Worm (Caenorhabditis elegans) whole organism, L4 larva: ENCODE data around the gene glo-4.

Experiments used
- D1046.2 ChIP-seq: fragments of 200-800 bp; sonication (Bioruptor generic); IDR thresholded peaks from 2 replicates; pipeline ENCODE4 v1.3.6; 2022; ENCODE audit warnings: missing genetic modification characterization, missing compliant biosample characterization
- F26F4.8 ChIP-seq: fragments of 200-800 bp; sonication (Bioruptor generic); conservative IDR thresholded peaks from 2 replicates; pipeline ENCODE4 v1.3.6; 2022; ENCODE audit warnings: missing genetic modification characterization, missing compliant biosample characterization
- F37D6.2 ChIP-seq: sonication (generic microtip); optimal IDR thresholded peaks from 2 replicates; lab custom pipeline; 2016; ENCODE audit warnings: mild to moderate bottlenecking, missing genetic modification characterization, missing compliant biosample characterization
- R02D3.7 ChIP-seq: fragments of 150-350 bp; sonication (generic microtip); optimal IDR thresholded peaks from 3 replicates; lab custom pipeline; 2014; ENCODE audit warnings: missing biosample characterization, missing genetic modification characterization
- Y105C5A.15 ChIP-seq: fragments of 200-800 bp; sonication (Bioruptor generic); IDR thresholded peaks from 2 replicates; pipeline ENCODE4 v1.3.6; 2022; ENCODE audit warnings: missing genetic modification characterization, missing compliant biosample characterization
- Y48G9A.11 ChIP-seq: fragments of 200-800 bp; sonication (Bioruptor generic); IDR thresholded peaks from 2 replicates; pipeline ENCODE4 v1.3.6; 2022; ENCODE audit warnings: missing genetic modification reagents, missing genetic modification characterization, missing compliant biosample characterization
- Y5F2A.4 ChIP-seq: fragments of 200-800 bp; sonication (Bioruptor generic); optimal IDR thresholded peaks from 2 replicates; lab custom pipeline; 2018; ENCODE audit warnings: mild to moderate bottlenecking, missing genetic modification characterization, missing compliant biosample characterization
- aha-1 ChIP-seq: fragments of 150-350 bp; peaks from one replicate; lab custom pipeline; 2014; ENCODE audit warnings: missing biosample characterization, missing genetic modification characterization
- arid-1 ChIP-seq: fragments of 200-800 bp; sonication (Bioruptor generic); conservative IDR thresholded peaks from 2 replicates; pipeline ENCODE4 v1.3.6; 2022; ENCODE audit warnings: missing genetic modification reagents, missing genetic modification characterization, missing compliant biosample characterization
- ceh-32 ChIP-seq: sonication (generic microtip); optimal IDR thresholded peaks from 2 replicates; lab custom pipeline; 2016; ENCODE audit warnings: mild to moderate bottlenecking, missing genetic modification characterization, missing compliant biosample characterization; ENCODE audit not compliant: poor library complexity
- ces-1 ChIP-seq: fragments of 150-350 bp; sonication (generic microtip); optimal IDR thresholded peaks from 4 replicates; lab custom pipeline; 2014; ENCODE audit warnings: missing biosample characterization, missing genetic modification reagents, missing genetic modification characterization
- ctbp-1 ChIP-seq: fragments of 200-800 bp; sonication (Bioruptor generic); IDR thresholded peaks from 2 replicates; pipeline ENCODE4 v1.3.6; 2022; ENCODE audit warnings: missing genetic modification reagents, missing genetic modification characterization, missing compliant biosample characterization
- daf-8 ChIP-seq: fragments of 200-800 bp; sonication (Bioruptor generic); IDR thresholded peaks from 2 replicates; pipeline ENCODE4 v1.3.6; 2022; ENCODE audit warnings: missing genetic modification characterization, missing compliant biosample characterization
- dmd-8 ChIP-seq: fragments of 200-800 bp; sonication (Bioruptor generic); IDR thresholded peaks from 2 replicates; pipeline ENCODE4 v1.3.6; 2022; ENCODE audit warnings: missing genetic modification characterization, missing compliant biosample characterization
- dmd-9 ChIP-seq: fragments of 200-800 bp; sonication (Bioruptor generic); IDR thresholded peaks from 2 replicates; pipeline ENCODE4 v1.3.6; 2022; ENCODE audit warnings: missing genetic modification reagents, missing genetic modification characterization, missing compliant biosample characterization
- dpl-1 ChIP-seq: fragments of 150-350 bp; optimal IDR thresholded peaks from 2 replicates; lab custom pipeline; 2014; ENCODE audit warnings: missing biosample characterization, missing genetic modification reagents, missing genetic modification characterization
- duxl-1 ChIP-seq: sonication (generic microtip); optimal IDR thresholded peaks from 2 replicates; lab custom pipeline; 2016; ENCODE audit warnings: mild to moderate bottlenecking, missing genetic modification characterization, moderate library complexity, missing compliant biosample characterization; ENCODE audit not compliant: poor library complexity
- egl-27 ChIP-seq: sonication (generic microtip); optimal IDR thresholded peaks from 3 replicates; lab custom pipeline; 2017; ENCODE audit warnings: missing biosample characterization, missing genetic modification reagents, missing genetic modification characterization
- fkh-10 ChIP-seq: fragments of 150-350 bp; optimal IDR thresholded peaks from 2 replicates; lab custom pipeline; 2014; ENCODE audit warnings: missing biosample characterization, missing genetic modification reagents, missing genetic modification characterization
- fos-1 ChIP-seq: fragments of 150-350 bp; optimal IDR thresholded peaks from 2 replicates; lab custom pipeline; 2014; ENCODE audit warnings: missing biosample characterization, missing genetic modification characterization
- gei-8 ChIP-seq: fragments of 200-800 bp; sonication (Bioruptor generic); optimal IDR thresholded peaks from 2 replicates; lab custom pipeline; 2018; ENCODE audit warnings: mild to moderate bottlenecking, missing genetic modification characterization, missing compliant biosample characterization
- hif-1 ChIP-seq, 2 experiments: sonication (generic microtip); optimal IDR thresholded peaks; 2 replicates each; lab custom pipeline; 2016 to 2017; ENCODE audit warnings: missing compliant biosample characterization in 2 of 2, missing genetic modification characterization in 2 of 2, missing genetic modification reagents in 2 of 2, missing genotype in 2 of 2, mild to moderate bottlenecking in 1 of 2
- hlh-30 ChIP-seq: sonication (generic microtip); optimal IDR thresholded peaks from 2 replicates; lab custom pipeline; 2017; ENCODE audit warnings: antibody characterized with exemption, mild to moderate bottlenecking, missing genetic modification characterization, missing compliant biosample characterization; ENCODE audit not compliant: insufficient read depth
- hmg-1.1 ChIP-seq: fragments of 200-800 bp; sonication (Bioruptor generic); IDR thresholded peaks from 2 replicates; pipeline ENCODE4 v1.3.6; 2022; ENCODE audit warnings: missing genetic modification reagents, missing genetic modification characterization, missing compliant biosample characterization
- lin-1 ChIP-seq: fragments of 200-800 bp; sonication (Bioruptor generic); IDR thresholded peaks from 2 replicates; pipeline ENCODE4 v1.3.6; 2022; ENCODE audit warnings: missing genetic modification reagents, missing genetic modification characterization, missing compliant biosample characterization
- lin-13 ChIP-seq: fragments of 150-350 bp; optimal IDR thresholded peaks from 2 replicates; lab custom pipeline; 2014; ENCODE audit warnings: missing biosample characterization, missing genetic modification reagents, missing genetic modification characterization
- lin-38 ChIP-seq: fragments of 200-800 bp; sonication (Bioruptor generic); IDR thresholded peaks from 2 replicates; pipeline ENCODE4 v1.3.6; 2022; ENCODE audit warnings: missing genetic modification reagents, missing genetic modification characterization, missing compliant biosample characterization
- lin-39 ChIP-seq: fragments of 150-350 bp; optimal IDR thresholded peaks from 2 replicates; lab custom pipeline; 2014; ENCODE audit warnings: missing biosample characterization, missing genetic modification reagents, missing genetic modification characterization
- lsy-2 ChIP-seq, 2 experiments: fragments of 150-350 bp in 1 of 2; sonication (generic microtip) in 1 of 2; optimal IDR thresholded peaks; 2 replicates each; lab custom pipeline; 2014 to 2017; ENCODE audit warnings: missing biosample characterization in 2 of 2, missing genetic modification characterization in 2 of 2
- madf-9 ChIP-seq: fragments of 200-800 bp; sonication (Bioruptor generic); conservative IDR thresholded peaks from 2 replicates; pipeline ENCODE4 v1.3.6; 2022; ENCODE audit warnings: missing genetic modification reagents, missing genetic modification characterization, missing compliant biosample characterization
- mdl-1 ChIP-seq, 2 experiments: fragments of 150-350 bp in 1 of 2; sonication (generic microtip) in 1 of 2; optimal IDR thresholded peaks; 2 replicates each; lab custom pipeline; 2014 to 2017; ENCODE audit warnings: missing biosample characterization in 2 of 2, missing genetic modification characterization in 2 of 2
- mdt-29 ChIP-seq: fragments of 200-800 bp; sonication (Bioruptor generic); IDR thresholded peaks from 2 replicates; pipeline ENCODE4 v1.3.6; 2022; ENCODE audit warnings: missing genetic modification reagents, missing genetic modification characterization, missing compliant biosample characterization
- mep-1 ChIP-seq: fragments of 150-350 bp; sonication (generic microtip); optimal IDR thresholded peaks from 3 replicates; lab custom pipeline; 2014; ENCODE audit warnings: missing biosample characterization, missing genetic modification characterization
- mes-2 ChIP-seq: sonication (generic microtip); optimal IDR thresholded peaks from 2 replicates; lab custom pipeline; 2016; ENCODE audit warnings: missing genotype, mild to moderate bottlenecking, missing genetic modification characterization, missing compliant biosample characterization; ENCODE audit not compliant: poor library complexity, severe bottlenecking
- nhr-10 ChIP-seq: fragments of 150-350 bp; optimal IDR thresholded peaks from 2 replicates; lab custom pipeline; 2014; ENCODE audit warnings: missing biosample characterization, missing genetic modification characterization
- nhr-102 ChIP-seq: sonication (generic microtip); optimal IDR thresholded peaks from 2 replicates; lab custom pipeline; 2016; ENCODE audit warnings: mild to moderate bottlenecking, missing genetic modification characterization, moderate library complexity, missing compliant biosample characterization
- nhr-41 ChIP-seq: fragments of 200-800 bp; sonication (Bioruptor generic); IDR thresholded peaks from 2 replicates; pipeline ENCODE4 v1.3.6; 2022; ENCODE audit warnings: missing genetic modification reagents, missing genetic modification characterization, missing compliant biosample characterization
- nhr-42 ChIP-seq: fragments of 200-800 bp; sonication (Bioruptor generic); IDR thresholded peaks from 2 replicates; pipeline ENCODE4 v1.3.6; 2022; ENCODE audit warnings: missing genetic modification characterization, missing compliant biosample characterization
- nhr-6 ChIP-seq: fragments of 150-350 bp; optimal IDR thresholded peaks from 2 replicates; lab custom pipeline; 2014; ENCODE audit warnings: missing biosample characterization, missing genetic modification characterization
- nhr-77 ChIP-seq: fragments of 150-350 bp; optimal IDR thresholded peaks from 2 replicates; lab custom pipeline; 2014; ENCODE audit warnings: missing biosample characterization, missing genetic modification characterization
- php-3 ChIP-seq: fragments of 200-800 bp; sonication (Bioruptor generic); IDR thresholded peaks from 2 replicates; pipeline ENCODE4 v1.3.6; 2022; ENCODE audit warnings: missing genetic modification reagents, missing genetic modification characterization, missing compliant biosample characterization
- rbr-2 ChIP-seq: sonication (generic microtip); optimal IDR thresholded peaks from 2 replicates; lab custom pipeline; 2016; ENCODE audit warnings: missing genotype, missing genetic modification characterization, missing compliant biosample characterization
- set-16 ChIP-seq: fragments of 200-800 bp; sonication (Bioruptor generic); IDR thresholded peaks from 2 replicates; pipeline ENCODE4 v1.3.6; 2022; ENCODE audit warnings: missing genetic modification reagents, missing genetic modification characterization, missing compliant biosample characterization
- snpc-1.2 ChIP-seq: fragments of 200-800 bp; sonication (Bioruptor generic); IDR thresholded peaks from 2 replicates; pipeline ENCODE4 v1.3.6; 2022; ENCODE audit warnings: missing genetic modification reagents, missing genetic modification characterization, missing compliant biosample characterization
- spr-3 ChIP-seq: fragments of 200-800 bp; sonication (Bioruptor generic); optimal IDR thresholded peaks from 2 replicates; lab custom pipeline; 2018; ENCODE audit warnings: mild to moderate bottlenecking, missing genetic modification characterization, missing compliant biosample characterization
- unc-62 ChIP-seq, 3 experiments: fragments of 150-350 bp in 1 of 3; sonication (generic microtip); optimal IDR thresholded peaks in 2 of 3; peaks in 1 of 3; 1 replicate in 1 of 3; 2 replicates in 2 of 3; lab custom pipeline; 2014 to 2017; ENCODE audit warnings: missing biosample characterization in 3 of 3, missing genetic modification characterization in 3 of 3, missing genetic modification reagents in 3 of 3, missing genotype in 1 of 3
- vab-7 ChIP-seq: fragments of 200-800 bp; sonication (Bioruptor generic); IDR thresholded peaks from 2 replicates; pipeline ENCODE4 v1.3.6; 2022; ENCODE audit warnings: missing genetic modification reagents, missing genetic modification characterization, missing compliant biosample characterization
- zfp-3 ChIP-seq: fragments of 200-800 bp; sonication (Bioruptor generic); conservative IDR thresholded peaks from 2 replicates; pipeline ENCODE4 v1.3.6; 2022; ENCODE audit warnings: missing genetic modification reagents, missing genetic modification characterization, missing compliant biosample characterization
- zip-11 ChIP-seq: fragments of 200-800 bp; sonication (Bioruptor generic); IDR thresholded peaks from 2 replicates; pipeline ENCODE4 v1.3.6; 2022; ENCODE audit warnings: missing genetic modification characterization, missing compliant biosample characterization
- ztf-11 ChIP-seq: fragments of 150-350 bp; optimal IDR thresholded peaks from 2 replicates; lab custom pipeline; 2014; ENCODE audit warnings: missing biosample characterization, missing genetic modification characterization
- ztf-7 ChIP-seq: fragments of 150-350 bp; optimal IDR thresholded peaks from 2 replicates; lab custom pipeline; 2014; ENCODE audit warnings: missing biosample characterization, missing genetic modification characterization

Gene glo-4

ce11 chrV:9212499-9212898 is 30.5 kb downstream of the glo-4 start (continued):
- no peak for TF ChIP-seq snpc-1.2 (GFP tag; lab: Robert Waterston, UW)
- no peak for TF ChIP-seq ctbp-1 (GFP tag; lab: Robert Waterston, UW)
- TF ChIP-seq nhr-41 (GFP tag; lab: Robert Waterston, UW) = no peak
- no peak for TF ChIP-seq D1046.2
- no peak for TF ChIP-seq spr-3 (GFP tag; lab: Kevin White, UChicago)
- peak; percentile 44 for TF ChIP-seq hlh-30 (tag; lab: Kevin White, UChicago)
- TF ChIP-seq F37D6.2 (tag; lab: Kevin White, UChicago) = no peak
- no peak for TF ChIP-seq madf-9 (GFP tag; lab: Robert Waterston, UW)
- TF ChIP-seq ceh-32 (tag; lab: Kevin White, UChicago) = no peak
- peak; percentile 81 for TF ChIP-seq mep-1 (tag; lab: Kevin White, UChicago)
- no peak for TF ChIP-seq daf-8 (GFP tag; lab: Robert Waterston, UW)
- TF ChIP-seq nhr-42 (GFP tag; lab: Robert Waterston, UW) = no peak
- no peak for TF ChIP-seq duxl-1 (tag; lab: Kevin White, UChicago)
- TF ChIP-seq lin-1 (GFP tag; lab: Robert Waterston, UW) = no peak
- TF ChIP-seq Y48G9A.11 = no peak
- TF ChIP-seq nhr-6 = peak; percentile 17
- TF ChIP-seq nhr-77 (tag; lab: Kevin White, UChicago) = peak; percentile 72
- TF ChIP-seq gei-8 = no peak
- no peak for TF ChIP-seq lin-39 (tag; lab: Kevin White, UChicago)
- no peak for TF ChIP-seq dmd-9 (GFP tag; lab: Robert Waterston, UW)
- TF ChIP-seq set-16 (GFP tag; lab: Robert Waterston, UW) = no peak
- TF ChIP-seq Y5F2A.4 (GFP tag; lab: Kevin White, UChicago) = no peak
- TF ChIP-seq arid-1 = no peak
- peak; percentile 66 for TF ChIP-seq mes-2 (tag; lab: Kevin White, UChicago)
- no peak for TF ChIP-seq zfp-3 (GFP tag; lab: Robert Waterston, UW)
- peak; percentile 64 for TF ChIP-seq dpl-1 (GFP tag; lab: Kevin White, UChicago)
- no peak for TF ChIP-seq php-3 (GFP tag; lab: Robert Waterston, UW)
- TF ChIP-seq lin-38 (GFP tag; lab: Robert Waterston, UW) = peak; percentile 82
- TF ChIP-seq ztf-11 = no peak
- no peak for TF ChIP-seq mdt-29 (GFP tag; lab: Robert Waterston, UW)
- no peak for TF ChIP-seq lin-13 (GFP tag; lab: Kevin White, UChicago)
- TF ChIP-seq fos-1 = no peak
- TF ChIP-seq ces-1 (GFP tag; lab: Kevin White, UChicago) = peak; percentile 60
- peak; percentile 47 for TF ChIP-seq rbr-2 (tag; lab: Kevin White, UChicago)
- no peak for TF ChIP-seq unc-62 (GFP tag; optimal IDR thresholded peaks at IDR 0.05 in 1 of 2; lab: Kevin White, UChicago)
- no peak for TF ChIP-seq unc-62 (tag; optimal IDR thresholded peaks at IDR 0.05; lab: Kevin White, UChicago)
- TF ChIP-seq egl-27 (tag; lab: Kevin White, UChicago) = no peak
- TF ChIP-seq zip-11 (GFP tag; lab: Robert Waterston, UW) = no peak
- peak in 1 of 2 experiments; percentile 44 for TF ChIP-seq mdl-1 (tag; optimal IDR thresholded peaks at IDR 0.05; lab: Kevin White, UChicago)
- no peak for TF ChIP-seq nhr-10 (tag; lab: Kevin White, UChicago)
- TF ChIP-seq F26F4.8 (GFP tag; lab: Robert Waterston, UW) = no peak
- peak in 1 of 2 experiments; percentile 33 for TF ChIP-seq hif-1 (tag; optimal IDR thresholded peaks at IDR 0.05; lab: Kevin White, UChicago)
- TF ChIP-seq fkh-10 = no peak
- no peak for TF ChIP-seq ztf-7
- TF ChIP-seq vab-7 (GFP tag; lab: Robert Waterston, UW) = no peak
- TF ChIP-seq Y105C5A.15 (GFP tag; lab: Robert Waterston, UW) = no peak
- no peak for TF ChIP-seq R02D3.7 (tag; lab: Kevin White, UChicago)
- peak; percentile 72 for TF ChIP-seq hmg-1.1 (GFP tag; lab: Robert Waterston, UW)
- TF ChIP-seq lsy-2 (tag; optimal IDR thresholded peaks at IDR 0.05; lab: Kevin White, UChicago) = peak in 1 of 2 experiments; percentile 83
- no peak for TF ChIP-seq aha-1 (tag; lab: Kevin White, UChicago)
- no peak for TF ChIP-seq nhr-102 (tag; lab: Kevin White, UChicago)
- TF ChIP-seq dmd-8 (GFP tag; lab: Robert Waterston, UW) = no peak
